Fruit fly (Drosophila melanogaster): Measurements from ENCODE around the gene Dhfr.
A peak's percentile ranks its signal among the peaks of the same experiment; 100 is the strongest.

The Dhfr gene

dm6 chr3R:16524178-16524577 lies 43.2 kb downstream of the Dhfr start (continued):
- TF ChIP-seq Oli (tag; optimal IDR thresholded peaks at IDR 0.05) (peak; percentile 68), phol (tag; optimal IDR thresholded peaks at IDR 0.05) (peak; percentile 96), CG12659 (GFP tag; optimal IDR thresholded peaks at IDR 0.05) (no peak), TFAM (GFP tag; optimal IDR thresholded peaks at IDR 0.05) (no peak), CG7963 (GFP tag; IDR thresholded peaks at IDR 0.05; ENCODE audit: partially characterized antibody) (no peak), tap (tag; optimal IDR thresholded peaks at IDR 0.05) (peak; percentile 90), CG11560 (tag; IDR thresholded peaks at IDR 0.05) (0 out of 3 replicates have a peak, but pooled peaks have one; percentile 19), lmd (GFP tag; IDR thresholded peaks at IDR 0.05) (peak; percentile 73), hbn (GFP tag; IDR thresholded peaks at IDR 0.05; ENCODE audit: partially characterized antibody) (no peak), Chrac-16 (GFP tag; optimal IDR thresholded peaks at IDR 0.05) (no peak), Xbp1 (GFP tag; optimal IDR thresholded peaks at IDR 0.05) (peak; percentile 47), NfI (GFP tag; optimal IDR thresholded peaks at IDR 0.05) (no peak), nau (GFP tag; optimal IDR thresholded peaks at IDR 0.05) (peak; percentile 36), CG14014 (GFP tag; IDR thresholded peaks at IDR 0.05) (peak; percentile 35; the same call in 1 of the 2 replicates), dan (GFP tag; IDR thresholded peaks at IDR 0.05) (no peak), CG5180 (GFP tag; optimal IDR thresholded peaks at IDR 0.05) (no peak), CG34224 (GFP tag; IDR thresholded peaks at IDR 0.05; ENCODE audit: partially characterized antibody) (no peak), CG10462 (GFP tag; optimal IDR thresholded peaks at IDR 0.05) (no peak), peb (GFP tag; IDR thresholded peaks at IDR 0.05) (peak; percentile 58; the same call in 1 of the 2 replicates), CG6254 (GFP tag; optimal IDR thresholded peaks at IDR 0.05) (peak; percentile 80), insv (GFP tag; optimal IDR thresholded peaks at IDR 0.05) (no peak), tx (GFP tag; optimal IDR thresholded peaks at IDR 0.05) (no peak), CG10431 (GFP tag; optimal IDR thresholded peaks at IDR 0.05) (no peak), crp (GFP tag; optimal IDR thresholded peaks at IDR 0.05) (no peak), sens (GFP tag) (peak; percentile 98), CG1792 (GFP tag; optimal IDR thresholded peaks at IDR 0.05) (peak; percentile 42), CHES-1-like (GFP tag; optimal IDR thresholded peaks at IDR 0.05) (no peak), run (tag; optimal IDR thresholded peaks at IDR 0.05) (peak; percentile 13), Jarid2 (GFP tag; optimal IDR thresholded peaks at IDR 0.05) (no peak), CG12744 (GFP tag; optimal IDR thresholded peaks at IDR 0.05) (no peak), CG10209 (GFP tag; optimal IDR thresholded peaks at IDR 0.05) (no peak), lbe (GFP tag; optimal IDR thresholded peaks at IDR 0.05) (no peak), en (GFP tag; optimal IDR thresholded peaks at IDR 0.05) (no peak), Bgb (GFP tag; IDR thresholded peaks at IDR 0.05; ENCODE audit: partially characterized antibody) (no peak), twi (tag; optimal IDR thresholded peaks at IDR 0.05) (no peak), CG13287 (GFP tag; IDR thresholded peaks at IDR 0.05; ENCODE audit: partially characterized antibody) (no peak), HLHmδ (GFP tag; optimal IDR thresholded peaks at IDR 0.05) (no peak), Sin3A (optimal IDR thresholded peaks at IDR 0.05) (no peak), gcm2 (GFP tag; optimal IDR thresholded peaks at IDR 0.05) (no peak), prd (optimal IDR thresholded peaks at IDR 0.05) (no peak), prd (GFP tag; IDR thresholded peaks at IDR 0.05) (peak; percentile 79), CG31365 (tag; optimal IDR thresholded peaks at IDR 0.05) (no peak), CG17802 (tag; optimal IDR thresholded peaks at IDR 0.05) (peak; percentile 77), Hand (GFP tag; optimal IDR thresholded peaks at IDR 0.05) (no peak), hkb (optimal IDR thresholded peaks at IDR 0.05) (no peak), hkb (GFP tag; IDR thresholded peaks at IDR 0.05) (peak; percentile 94), tio (GFP tag; optimal IDR thresholded peaks at IDR 0.05) (no peak), chm (GFP tag; IDR thresholded peaks at IDR 0.05) (peak; percentile 84), fd96Cb (tag; optimal IDR thresholded peaks at IDR 0.05) (peak; percentile 94), CG31388 (GFP tag; optimal IDR thresholded peaks at IDR 0.05) (peak; percentile 16), Spps (tag; optimal IDR thresholded peaks at IDR 0.05) (peak; percentile 96)
